Worm (Caenorhabditis elegans) whole organism, L1 larva: ENCODE results near the gene D2024.5.

Source experiments
- ama-1 ChIP-seq: fragments of 150-350 bp; optimal IDR thresholded peaks from 2 replicates; lab custom pipeline; 2014
- ceh-82 ChIP-seq, 3 experiments: fragments of 150-350 bp in 1 of 3; sonication (generic microtip) in 2 of 3; optimal IDR thresholded peaks; 2 replicates each; lab custom pipeline; 2014 to 2017; ENCODE audit warnings: missing biosample characterization in 3 of 3, missing genetic modification characterization in 3 of 3
- ces-1 ChIP-seq: fragments of 150-350 bp; optimal IDR thresholded peaks from 2 replicates; lab custom pipeline; 2014; ENCODE audit warnings: missing biosample characterization, missing genetic modification reagents, missing genetic modification characterization
- elt-2 ChIP-seq: sonication (generic microtip); optimal IDR thresholded peaks from 2 replicates; lab custom pipeline; 2016; ENCODE audit warnings: missing genetic modification characterization, mild to moderate bottlenecking, inconsistent platforms, missing compliant biosample characterization, missing genetic modification reagents
- elt-3 ChIP-seq, 6 experiments: fragments of 150-350 bp in 1 of 6; sonication (generic microtip); optimal IDR thresholded peaks; 2 replicates each; lab custom pipeline; 2017 to 2018; ENCODE audit warnings: missing biosample characterization in 6 of 6, missing genetic modification characterization in 6 of 6, inconsistent platforms in 1 of 6
- jun-1 ChIP-seq: fragments of 150-350 bp; optimal IDR thresholded peaks from 2 replicates; lab custom pipeline; 2014; ENCODE audit warnings: missing biosample characterization, missing genetic modification reagents, missing genetic modification characterization
- lin-15B ChIP-seq: fragments of 150-350 bp; sonication (generic microtip); optimal IDR thresholded peaks from 3 replicates; lab custom pipeline; 2014; ENCODE audit warnings: missing biosample characterization, missing genetic modification characterization
- mdl-1 ChIP-seq, 2 experiments: fragments of 150-350 bp; optimal IDR thresholded peaks; 2 replicates each; lab custom pipeline; 2014 to 2017; ENCODE audit warnings: missing biosample characterization in 2 of 2, missing genetic modification characterization in 2 of 2, inconsistent platforms in 1 of 2
- mep-1 ChIP-seq: fragments of 150-350 bp; optimal IDR thresholded peaks from 2 replicates; lab custom pipeline; 2014; ENCODE audit warnings: missing biosample characterization, missing genetic modification characterization
- nhr-237 ChIP-seq: fragments of 150-350 bp; optimal IDR thresholded peaks from 2 replicates; lab custom pipeline; 2014; ENCODE audit warnings: missing biosample characterization, missing genetic modification characterization
- nhr-71 ChIP-seq: sonication (generic microtip); optimal IDR thresholded peaks from 2 replicates; lab custom pipeline; 2016; ENCODE audit warnings: mild to moderate bottlenecking, missing genetic modification characterization, moderate library complexity, missing compliant biosample characterization
- nhr-76 ChIP-seq: sonication (generic microtip); optimal IDR thresholded peaks from 2 replicates; lab custom pipeline; 2017; ENCODE audit warnings: missing biosample characterization, missing genetic modification characterization
- nhr-77 ChIP-seq: fragments of 150-350 bp; optimal IDR thresholded peaks from 2 replicates; lab custom pipeline; 2014; ENCODE audit warnings: missing biosample characterization, missing genetic modification characterization
- vab-15 ChIP-seq: sonication (generic microtip); optimal IDR thresholded peaks from 2 replicates; lab custom pipeline; 2017; ENCODE audit warnings: missing genotype, mild to moderate bottlenecking, missing genetic modification characterization, missing compliant biosample characterization

DNA sequence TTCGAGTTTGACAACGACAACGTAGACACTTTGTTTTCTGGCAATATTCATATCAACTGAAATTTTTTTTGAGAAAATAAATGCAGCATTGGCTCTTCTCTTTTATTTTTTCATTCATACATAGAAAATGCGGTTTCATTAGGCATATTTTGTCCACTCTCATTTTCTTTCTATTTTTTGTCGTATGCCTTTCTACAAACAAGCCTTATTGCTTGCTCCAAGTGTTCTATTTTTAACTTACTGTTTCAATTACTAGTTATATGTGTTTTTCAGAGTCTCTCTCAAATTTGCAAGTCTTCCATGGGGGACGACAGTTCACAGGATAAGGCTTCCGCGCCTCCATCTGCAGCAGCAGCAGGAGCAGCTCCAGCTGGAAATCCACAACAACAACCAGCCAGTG, 22.1 kb downstream of the D2024.5 start, which contains the start of gene kcc-1:
- TF ChIP-seq elt-3 (tag; optimal IDR thresholded peaks at IDR 0.05; lab: Kevin White, UChicago), result no peak
- no peak for TF ChIP-seq nhr-77 (tag; lab: Kevin White, UChicago)
- no peak for TF ChIP-seq jun-1 (tag; lab: Kevin White, UChicago)
- TF ChIP-seq lin-15B (tag; lab: Kevin White, UChicago), result no peak
- no peak for TF ChIP-seq nhr-71 (tag; lab: Kevin White, UChicago)
- no peak for TF ChIP-seq nhr-237 (tag; lab: Kevin White, UChicago)
- no peak for TF ChIP-seq ama-1 (lab: Kevin White, UChicago)
- no peak for TF ChIP-seq ceh-82 (tag; optimal IDR thresholded peaks at IDR 0.05; lab: Kevin White, UChicago)
- TF ChIP-seq mep-1, result no peak
- TF ChIP-seq ces-1, result no peak
- TF ChIP-seq nhr-76, result no peak
- TF ChIP-seq elt-2, result no peak
- no peak for TF ChIP-seq mdl-1 (tag; optimal IDR thresholded peaks at IDR 0.05; lab: Kevin White, UChicago)
- no peak for TF ChIP-seq vab-15
